Fruit fly (Drosophila melanogaster): Measurements from ENCODE around the gene CG9281.

- no peak for TF ChIP-seq ss (GFP tag; optimal IDR thresholded peaks at IDR 0.05)
- no peak for TF ChIP-seq CG34406 (GFP tag; optimal IDR thresholded peaks at IDR 0.05)
- TF ChIP-seq CG6276 (GFP tag; optimal IDR thresholded peaks at IDR 0.05) = no peak
Measured at dm6 chrX:15709624-15709983, 735 bp downstream of the CG9281 start.
